Fruit fly (Drosophila melanogaster) S2 (cell line): ENCODE results near the gene ldbr.

ENCODE experiments used
- CG8478 ChIP-seq: fragments of >200 bp; optimal IDR thresholded peaks from 2 replicates; lab custom pipeline; 2018
- CTCF ChIP-seq, 2 experiments: fragments of >200 bp; optimal IDR thresholded peaks; 2 replicates each; lab custom pipeline; 2018

DNA sequence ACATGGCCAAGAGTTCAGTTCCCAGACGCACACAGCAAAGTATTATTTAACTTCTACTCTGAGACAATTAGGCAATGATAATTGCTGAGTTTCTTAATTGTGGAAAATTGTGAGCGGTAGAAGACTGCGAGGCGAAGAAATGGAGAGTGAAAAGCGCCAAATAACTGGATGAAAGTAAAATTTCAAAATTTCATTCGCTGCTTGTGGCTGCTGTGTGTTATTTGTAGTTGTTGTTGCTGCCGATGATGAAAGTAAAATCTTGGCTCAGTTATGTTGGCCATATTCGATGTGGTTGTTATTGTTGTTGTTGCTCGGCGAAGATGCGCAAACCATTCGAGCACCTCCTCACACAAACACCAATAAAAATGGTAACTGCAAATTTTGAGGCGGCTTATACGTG, 28.7 kb downstream of the ldbr start:
- no peak for TF ChIP-seq CTCF (optimal IDR thresholded peaks at IDR 0.05; lab: Kevin White, UChicago)
- no peak for TF ChIP-seq CG8478 (lab: Kevin White, UChicago)
